Worm (Caenorhabditis elegans) whole organism, L1 larva: ENCODE measurements around the gene lec-6.

Source experiments
- C04F5.9 ChIP-seq: sonication (generic microtip); optimal IDR thresholded peaks from 2 replicates; lab custom pipeline; 2016; ENCODE audit warnings: missing genetic modification characterization, missing compliant biosample characterization
- C16A3.4 ChIP-seq: fragments of 150-350 bp; optimal IDR thresholded peaks from 2 replicates; lab custom pipeline; 2014; ENCODE audit warnings: missing biosample characterization, missing genetic modification characterization
- C34B4.2 ChIP-seq: sonication (generic microtip); optimal IDR thresholded peaks from 2 replicates; lab custom pipeline; 2017; ENCODE audit warnings: mild to moderate bottlenecking, missing genetic modification characterization, missing compliant biosample characterization
- F16B12.6 ChIP-seq: fragments of 150-350 bp; optimal IDR thresholded peaks from 2 replicates; lab custom pipeline; 2014; ENCODE audit warnings: missing biosample characterization, missing genetic modification characterization
- Y116A8C.19 ChIP-seq: sonication (generic microtip); optimal IDR thresholded peaks from 2 replicates; lab custom pipeline; 2016; ENCODE audit warnings: missing compliant biosample characterization, missing genetic modification characterization, borderline replicate concordance
- alr-1 ChIP-seq: fragments of 200-800 bp; sonication (Bioruptor generic); optimal IDR thresholded peaks from 2 replicates; lab custom pipeline; 2018; ENCODE audit warnings: borderline replicate concordance, mild to moderate bottlenecking, missing genetic modification characterization, missing compliant biosample characterization
- ama-1 ChIP-seq: fragments of 150-350 bp; optimal IDR thresholded peaks from 2 replicates; lab custom pipeline; 2014
- blmp-1 ChIP-seq: fragments of 150-350 bp; optimal IDR thresholded peaks from 2 replicates; lab custom pipeline; 2014; ENCODE audit warnings: missing biosample characterization, missing genetic modification characterization
- ceh-63 ChIP-seq: fragments of 200-800 bp; sonication (Bioruptor generic); optimal IDR thresholded peaks from 2 replicates; lab custom pipeline; 2018; ENCODE audit warnings: mild to moderate bottlenecking, missing genetic modification characterization, missing compliant biosample characterization
- ceh-88 ChIP-seq: fragments of 200-800 bp; sonication (Bioruptor generic); IDR thresholded peaks from 2 replicates; pipeline ENCODE4 v1.3.6; 2022; ENCODE audit warnings: missing genetic modification characterization, missing compliant biosample characterization
- ceh-90 ChIP-seq: sonication (generic microtip); optimal IDR thresholded peaks from 2 replicates; lab custom pipeline; 2016; ENCODE audit warnings: missing genetic modification characterization, missing compliant biosample characterization
- dpl-1 ChIP-seq, 3 experiments: fragments of 150-350 bp in 2 of 3; sonication (generic microtip) in 1 of 3; optimal IDR thresholded peaks; 2 replicates each; lab custom pipeline; 2014 to 2017; ENCODE audit warnings: missing biosample characterization in 3 of 3, missing genetic modification characterization in 3 of 3, missing genetic modification reagents in 3 of 3
- efl-1 ChIP-seq, 4 experiments: fragments of 150-350 bp; optimal IDR thresholded peaks in 3 of 4; peaks in 1 of 4; 1 replicate in 1 of 4; 2 replicates in 3 of 4; lab custom pipeline; 2014; ENCODE audit warnings: missing biosample characterization in 2 of 4, missing genetic modification characterization in 2 of 4, missing genetic modification reagents in 2 of 4
- efl-3 ChIP-seq: fragments of 200-800 bp; sonication (Bioruptor generic); optimal IDR thresholded peaks from 2 replicates; lab custom pipeline; 2018; ENCODE audit warnings: mild to moderate bottlenecking, missing genetic modification characterization, missing compliant biosample characterization
- egl-13 ChIP-seq: sonication (generic microtip); optimal IDR thresholded peaks from 2 replicates; lab custom pipeline; 2016; ENCODE audit warnings: missing genotype, missing genetic modification reagents, missing genetic modification characterization, missing compliant biosample characterization
- elt-2 ChIP-seq: sonication (generic microtip); optimal IDR thresholded peaks from 2 replicates; lab custom pipeline; 2016; ENCODE audit warnings: missing genetic modification characterization, mild to moderate bottlenecking, inconsistent platforms, missing compliant biosample characterization, missing genetic modification reagents
- fkh-8 ChIP-seq: sonication (generic microtip); optimal IDR thresholded peaks from 2 replicates; lab custom pipeline; 2016; ENCODE audit warnings: mild to moderate bottlenecking, missing genetic modification characterization, missing compliant biosample characterization
- hlh-17 ChIP-seq: fragments of 200-800 bp; sonication (Bioruptor generic); optimal IDR thresholded peaks from 2 replicates; lab custom pipeline; 2018; ENCODE audit warnings: missing genetic modification characterization, mild to moderate bottlenecking, missing compliant biosample characterization, moderate library complexity, borderline replicate concordance
- hlh-4 ChIP-seq: sonication (generic microtip); optimal IDR thresholded peaks from 2 replicates; lab custom pipeline; 2016; ENCODE audit warnings: mild to moderate bottlenecking, missing genetic modification characterization, missing compliant biosample characterization
- hpl-2 ChIP-seq: fragments of 150-350 bp; optimal IDR thresholded peaks from 2 replicates; lab custom pipeline; 2014; ENCODE audit warnings: missing biosample characterization, missing genetic modification reagents, missing genetic modification characterization
- irx-1 ChIP-seq: sonication (generic microtip); optimal IDR thresholded peaks from 2 replicates; lab custom pipeline; 2016; ENCODE audit warnings: missing genetic modification characterization, missing compliant biosample characterization
- jun-1 ChIP-seq: fragments of 150-350 bp; optimal IDR thresholded peaks from 2 replicates; lab custom pipeline; 2014; ENCODE audit warnings: missing biosample characterization, missing genetic modification reagents, missing genetic modification characterization
- lin-14 ChIP-seq: fragments of 200-800 bp; sonication (Bioruptor generic); optimal IDR thresholded peaks from 2 replicates; lab custom pipeline; 2018; ENCODE audit warnings: mild to moderate bottlenecking, missing genetic modification characterization, moderate library complexity, missing compliant biosample characterization
- lin-15B ChIP-seq: fragments of 150-350 bp; sonication (generic microtip); optimal IDR thresholded peaks from 3 replicates; lab custom pipeline; 2014; ENCODE audit warnings: missing biosample characterization, missing genetic modification characterization
- lin-35 ChIP-seq, 2 experiments: fragments of 150-350 bp; optimal IDR thresholded peaks; 2 replicates each; lab custom pipeline; 2014; ENCODE audit warnings: missing biosample characterization in 2 of 2, missing genetic modification characterization in 2 of 2, missing genetic modification reagents in 2 of 2
- lir-3 ChIP-seq: sonication (generic microtip); optimal IDR thresholded peaks from 2 replicates; lab custom pipeline; 2016; ENCODE audit warnings: mild to moderate bottlenecking, missing genetic modification characterization, moderate library complexity, missing compliant biosample characterization; ENCODE audit not compliant: poor library complexity
- mab-9 ChIP-seq: fragments of 200-800 bp; sonication (Bioruptor generic); IDR thresholded peaks from 2 replicates; pipeline ENCODE4 v1.3.6; 2022; ENCODE audit warnings: missing genetic modification reagents, missing genetic modification characterization, missing compliant biosample characterization
- mep-1 ChIP-seq: fragments of 150-350 bp; optimal IDR thresholded peaks from 2 replicates; lab custom pipeline; 2014; ENCODE audit warnings: missing biosample characterization, missing genetic modification characterization
- nhr-11 ChIP-seq: fragments of 150-350 bp; optimal IDR thresholded peaks from 2 replicates; lab custom pipeline; 2014; ENCODE audit warnings: missing biosample characterization, missing genetic modification characterization
- nhr-12 ChIP-seq: sonication (generic microtip); optimal IDR thresholded peaks from 2 replicates; lab custom pipeline; 2017; ENCODE audit warnings: missing biosample characterization, missing genetic modification characterization
- nhr-20 ChIP-seq: sonication (generic microtip); optimal IDR thresholded peaks from 2 replicates; lab custom pipeline; 2016; ENCODE audit warnings: mild to moderate bottlenecking, missing genetic modification characterization, missing compliant biosample characterization
- nhr-237 ChIP-seq: fragments of 150-350 bp; optimal IDR thresholded peaks from 2 replicates; lab custom pipeline; 2014; ENCODE audit warnings: missing biosample characterization, missing genetic modification characterization
- nhr-47 ChIP-seq: sonication (generic microtip); optimal IDR thresholded peaks from 2 replicates; lab custom pipeline; 2016; ENCODE audit warnings: mild to moderate bottlenecking, missing genetic modification characterization, moderate library complexity, missing compliant biosample characterization
- nhr-71 ChIP-seq: sonication (generic microtip); optimal IDR thresholded peaks from 2 replicates; lab custom pipeline; 2016; ENCODE audit warnings: mild to moderate bottlenecking, missing genetic modification characterization, moderate library complexity, missing compliant biosample characterization
- nhr-84 ChIP-seq: sonication (generic microtip); optimal IDR thresholded peaks from 2 replicates; lab custom pipeline; 2017; ENCODE audit warnings: missing biosample characterization, missing genetic modification characterization
- nhr-85 ChIP-seq: sonication (generic microtip); peaks from one replicate; lab custom pipeline; 2016; ENCODE audit warnings: missing genetic modification characterization, inconsistent platforms, missing compliant biosample characterization
- nhr-90 ChIP-seq: sonication (generic microtip); optimal IDR thresholded peaks from 2 replicates; lab custom pipeline; 2016; ENCODE audit warnings: mild to moderate bottlenecking, missing genetic modification characterization, missing compliant biosample characterization; ENCODE audit not compliant: poor library complexity
- pag-3 ChIP-seq: sonication (generic microtip); optimal IDR thresholded peaks from 2 replicates; lab custom pipeline; 2017; ENCODE audit warnings: missing genetic modification characterization, mild to moderate bottlenecking, missing compliant biosample characterization, antibody characterized with exemption, borderline replicate concordance; ENCODE audit not compliant: insufficient read depth
- pax-3 ChIP-seq: fragments of 200-800 bp; sonication (Bioruptor generic); optimal IDR thresholded peaks from 2 replicates; lab custom pipeline; 2018; ENCODE audit warnings: mild to moderate bottlenecking, missing genetic modification characterization, moderate library complexity, missing compliant biosample characterization
- pqm-1 ChIP-seq: sonication (generic microtip); optimal IDR thresholded peaks from 3 replicates; lab custom pipeline; 2017; ENCODE audit warnings: missing biosample characterization, missing genetic modification characterization
- snpc-4 ChIP-seq: fragments of 150-350 bp; optimal IDR thresholded peaks from 2 replicates; lab custom pipeline; 2014; ENCODE audit warnings: missing biosample characterization, missing genetic modification characterization
- snu-23 ChIP-seq: sonication (generic microtip); optimal IDR thresholded peaks from 2 replicates; lab custom pipeline; 2016; ENCODE audit warnings: missing genetic modification characterization, missing compliant biosample characterization
- sup-37 ChIP-seq: fragments of 200-800 bp; sonication (Bioruptor generic); optimal IDR thresholded peaks from 2 replicates; lab custom pipeline; 2018; ENCODE audit warnings: mild to moderate bottlenecking, missing genetic modification characterization, missing compliant biosample characterization
- swsn-7 ChIP-seq: sonication (generic microtip); optimal IDR thresholded peaks from 2 replicates; lab custom pipeline; 2016; ENCODE audit warnings: missing genetic modification characterization, missing compliant biosample characterization
- tbx-2 ChIP-seq: sonication (generic microtip); optimal IDR thresholded peaks from 2 replicates; lab custom pipeline; 2016; ENCODE audit warnings: missing genetic modification characterization, missing compliant biosample characterization
- tlp-1 ChIP-seq: fragments of 150-350 bp; optimal IDR thresholded peaks from 2 replicates; lab custom pipeline; 2014; ENCODE audit warnings: missing biosample characterization, missing genetic modification characterization
- unc-130 ChIP-seq: fragments of 150-350 bp; optimal IDR thresholded peaks from 2 replicates; lab custom pipeline; 2017; ENCODE audit warnings: missing biosample characterization, missing genetic modification characterization, inconsistent platforms
- unc-30 ChIP-seq: sonication (generic microtip); optimal IDR thresholded peaks from 2 replicates; lab custom pipeline; 2017; ENCODE audit warnings: missing biosample characterization, missing genetic modification characterization
- unc-62 ChIP-seq: fragments of 150-350 bp; optimal IDR thresholded peaks from 2 replicates; lab custom pipeline; 2014; ENCODE audit warnings: missing biosample characterization, missing genetic modification reagents, missing genetic modification characterization
- unc-86 ChIP-seq: sonication (generic microtip); optimal IDR thresholded peaks from 2 replicates; lab custom pipeline; 2016; ENCODE audit warnings: missing genetic modification characterization, missing compliant biosample characterization
- vab-15 ChIP-seq: sonication (generic microtip); optimal IDR thresholded peaks from 2 replicates; lab custom pipeline; 2017; ENCODE audit warnings: missing genotype, mild to moderate bottlenecking, missing genetic modification characterization, missing compliant biosample characterization
- zag-1 ChIP-seq: fragments of 150-350 bp; optimal IDR thresholded peaks from 2 replicates; lab custom pipeline; 2014; ENCODE audit warnings: missing biosample characterization, missing genetic modification characterization
- zip-4 ChIP-seq: fragments of 200-800 bp; sonication (Bioruptor generic); optimal IDR thresholded peaks from 2 replicates; lab custom pipeline; 2018; ENCODE audit warnings: mild to moderate bottlenecking, missing genetic modification characterization, moderate library complexity, missing compliant biosample characterization

The lec-6 gene

DNA sequence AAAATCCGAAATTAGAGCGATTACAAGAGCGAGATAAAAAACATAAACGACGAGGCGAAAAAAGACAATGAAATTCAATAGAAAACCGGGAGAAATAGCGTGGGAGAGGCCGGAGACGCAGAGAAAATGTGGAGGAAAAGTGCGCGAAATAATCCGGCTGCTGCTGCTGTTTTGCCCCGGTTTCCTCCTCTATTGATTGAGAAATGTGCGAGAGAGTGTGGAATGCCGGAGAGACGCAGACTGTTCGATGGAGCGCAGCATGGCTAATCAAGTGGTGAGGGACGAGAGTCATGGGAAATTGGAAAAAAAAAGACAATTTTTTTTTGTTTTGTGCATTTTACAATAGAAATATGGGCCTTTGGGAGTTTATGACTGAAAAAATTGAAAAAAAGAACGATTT is 2.0 kb downstream of the lec-6 start:
- TF ChIP-seq nhr-237 (tag; lab: Kevin White, UChicago) (no peak), elt-2 (tag; lab: Kevin White, UChicago) (no peak), alr-1 (tag; lab: Kevin White, UChicago) (no peak), C04F5.9 (tag; lab: Kevin White, UChicago) (no peak), mab-9 (GFP tag; lab: Robert Waterston, UW) (no peak), unc-130 (tag; lab: Kevin White, UChicago) (no peak), nhr-84 (tag; lab: Kevin White, UChicago) (no peak), zag-1 (no peak), unc-30 (tag; lab: Kevin White, UChicago) (no peak), efl-1 (optimal IDR thresholded peaks at IDR 0.05; lab: Kevin White, UChicago) (peak; percentile 58 to 68), efl-1 (GFP tag; optimal IDR thresholded peaks at IDR 0.05 in 1 of 2; lab: Kevin White, UChicago) (peak in 1 of 2 experiments; percentile 15), hpl-2 (no peak), mep-1 (tag; lab: Kevin White, UChicago) (peak; percentile 76), jun-1 (tag; lab: Kevin White, UChicago) (no peak), snu-23 (peak; percentile 75), efl-3 (no peak), sup-37 (GFP tag; lab: Kevin White, UChicago) (no peak), nhr-11 (tag; lab: Kevin White, UChicago) (peak; percentile 34), pqm-1 (tag; lab: Kevin White, UChicago) (no peak), lin-35 (GFP tag; optimal IDR thresholded peaks at IDR 0.05; lab: Kevin White, UChicago) (peak; percentile 50 to 60), hlh-17 (GFP tag; lab: Kevin White, UChicago) (no peak), pax-3 (tag; lab: Kevin White, UChicago) (no peak), ama-1 (lab: Kevin White, UChicago) (no peak), nhr-90 (tag; lab: Kevin White, UChicago) (no peak), irx-1 (tag; lab: Kevin White, UChicago) (peak; percentile 12), pag-3 (tag; lab: Kevin White, UChicago) (no peak), nhr-47 (tag; lab: Kevin White, UChicago) (peak; percentile 70), tlp-1 (tag; lab: Kevin White, UChicago) (no peak), zip-4 (GFP tag; lab: Kevin White, UChicago) (no peak), lin-15B (tag; lab: Kevin White, UChicago) (no peak), Y116A8C.19 (tag; lab: Kevin White, UChicago) (no peak), fkh-8 (peak; percentile 45), C34B4.2 (tag; lab: Kevin White, UChicago) (no peak), snpc-4 (peak; percentile 34), lin-14 (GFP tag; lab: Kevin White, UChicago) (peak; percentile 93), tbx-2 (tag; lab: Kevin White, UChicago) (peak; percentile 73), C16A3.4 (tag; lab: Kevin White, UChicago) (no peak), dpl-1 (GFP tag; optimal IDR thresholded peaks at IDR 0.05; lab: Kevin White, UChicago) (peak; percentile 31 to 55 (median 33)), egl-13 (no peak), ceh-88 (GFP tag; lab: Robert Waterston, UW) (no peak), ceh-90 (tag; lab: Kevin White, UChicago) (no peak), nhr-85 (tag; lab: Kevin White, UChicago) (no peak), F16B12.6 (tag; lab: Kevin White, UChicago) (no peak), nhr-20 (tag; lab: Kevin White, UChicago) (peak; percentile 37), swsn-7 (tag; lab: Kevin White, UChicago) (peak; percentile 64), nhr-12 (no peak), blmp-1 (tag; lab: Kevin White, UChicago) (peak; percentile 39), nhr-71 (tag; lab: Kevin White, UChicago) (peak; percentile 70), unc-62 (no peak), ceh-63 (GFP tag; lab: Kevin White, UChicago) (no peak), vab-15 (no peak), lir-3 (no peak), hlh-4 (tag; lab: Kevin White, UChicago) (no peak), unc-86 (tag; lab: Kevin White, UChicago) (peak; percentile 38)
